Fruit fly (Drosophila melanogaster): ENCODE measurements around the gene CG31278.

DNA sequence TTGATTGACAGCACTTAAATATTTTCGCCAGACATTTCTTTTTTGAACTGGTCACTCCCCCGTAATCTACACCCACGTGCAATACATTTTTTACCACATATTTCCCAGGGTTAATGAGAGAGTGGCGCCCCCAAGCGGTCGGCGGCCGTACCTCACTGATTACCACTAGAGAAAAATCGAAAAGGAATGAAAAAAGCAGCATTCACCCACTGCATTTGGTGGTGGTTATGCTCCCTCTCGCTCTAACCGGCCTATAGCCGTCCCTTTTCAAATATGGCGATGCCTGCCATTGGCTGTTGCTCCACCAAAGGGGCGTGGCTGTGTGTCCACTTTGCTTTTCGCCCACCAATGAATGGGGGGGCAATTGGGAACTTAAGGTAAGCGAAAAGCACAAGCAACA lies 43.2 kb downstream of the CG31278 start:
- TF ChIP-seq psq (optimal IDR thresholded peaks at IDR 0.05), result no peak
- TF ChIP-seq Sin3A (optimal IDR thresholded peaks at IDR 0.05), result no peak
- TF ChIP-seq ttk (optimal IDR thresholded peaks at IDR 0.05), result no peak
- no peak for TF ChIP-seq h (optimal IDR thresholded peaks at IDR 0.05)
- TF ChIP-seq Myc (optimal IDR thresholded peaks at IDR 0.05), result no peak
- TF ChIP-seq insv (optimal IDR thresholded peaks at IDR 0.05), result no peak

Measured in Kc167 (cell line).